Fruit fly (Drosophila melanogaster) whole organism, embryonic: Measurements from ENCODE around the gene CG43400.

Source experiments
- Bdp1 ChIP-seq: fragments of 200-800 bp; sonication (Bioruptor generic); optimal IDR thresholded peaks from 3 replicates; lab custom pipeline; 2016; ENCODE audit warnings: missing biosample characterization, missing genetic modification characterization
- CG10366 ChIP-seq: fragments of 200-800 bp; sonication (Bioruptor generic); IDR thresholded peaks from 2 replicates; pipeline ENCODE4 v1.3.6; 2022; ENCODE audit warnings: missing biosample characterization, missing genetic modification characterization
- CG10654 ChIP-seq: fragments of 200-800 bp; sonication (Bioruptor generic); optimal IDR thresholded peaks from 2 replicates; lab custom pipeline; 2016; ENCODE audit warnings: missing biosample characterization, missing genetic modification characterization
- CG12219 ChIP-seq: fragments of 200-800 bp; sonication (Bioruptor generic); optimal IDR thresholded peaks from 3 replicates; lab custom pipeline; 2018; ENCODE audit warnings: missing biosample characterization, mild to moderate bottlenecking, missing genetic modification characterization
- CG12236 ChIP-seq: fragments of 200-800 bp; sonication (Bioruptor generic); optimal IDR thresholded peaks from 2 replicates; lab custom pipeline; 2016; ENCODE audit warnings: missing biosample characterization, missing genetic modification characterization
- CG12769 ChIP-seq: fragments of 200-800 bp; sonication (Bioruptor generic); optimal IDR thresholded peaks from 2 replicates; lab custom pipeline; 2019; ENCODE audit warnings: missing biosample characterization, mild to moderate bottlenecking, missing genetic modification characterization, moderate library complexity
- CG13894 ChIP-seq: fragments of 200-800 bp; sonication (Bioruptor generic); optimal IDR thresholded peaks from 3 replicates; lab custom pipeline; 2018; ENCODE audit warnings: missing biosample characterization, mild to moderate bottlenecking, missing genetic modification characterization, moderate library complexity
- CG14860 ChIP-seq: fragments of 200-800 bp; sonication (Bioruptor generic); IDR thresholded peaks from 3 replicates; pipeline ENCODE4 v1.3.6; 2022; ENCODE audit warnings: missing biosample characterization, missing genetic modification characterization; ENCODE audit not compliant: partially characterized antibody
- CG43689 ChIP-seq: fragments of 200-800 bp; sonication (Bioruptor generic); IDR thresholded peaks from 2 replicates; pipeline ENCODE4 v1.3.6; 2022; ENCODE audit warnings: missing biosample characterization, missing genetic modification characterization
- CG4404 ChIP-seq: fragments of 200-800 bp; sonication (Bioruptor generic); IDR thresholded peaks from 2 replicates; pipeline ENCODE4 v1.3.6; 2022; ENCODE audit warnings: missing biosample characterization, missing genetic modification characterization
- CG4707 ChIP-seq: fragments of 200-800 bp; sonication (Bioruptor generic); optimal IDR thresholded peaks from 2 replicates; lab custom pipeline; 2018; ENCODE audit warnings: missing biosample characterization, mild to moderate bottlenecking, missing genetic modification characterization, moderate library complexity
- CG4854 ChIP-seq: fragments of 200-800 bp; sonication (Bioruptor generic); optimal IDR thresholded peaks from 2 replicates; lab custom pipeline; 2016; ENCODE audit warnings: missing biosample characterization, missing genetic modification characterization, inconsistent platforms
- CG7963 ChIP-seq: fragments of 200-800 bp; sonication (Bioruptor generic); IDR thresholded peaks from 3 replicates; pipeline ENCODE4 v1.3.6; 2022; ENCODE audit warnings: missing biosample characterization, missing genetic modification characterization; ENCODE audit not compliant: partially characterized antibody
- CkIIα-i1 ChIP-seq: fragments of 200-800 bp; sonication (Bioruptor generic); IDR thresholded peaks from 2 replicates; pipeline ENCODE4 v1.3.6; 2022; ENCODE audit warnings: missing biosample characterization, missing genetic modification characterization
- E2f1 ChIP-seq: fragments of 200-800 bp; sonication (Bioruptor generic); IDR thresholded peaks from 2 replicates; pipeline ENCODE4 v1.3.6; 2022; ENCODE audit warnings: missing biosample characterization, missing genetic modification characterization
- E2f2 ChIP-seq: fragments of 200-800 bp; sonication (Bioruptor generic); IDR thresholded peaks from 2 replicates; pipeline ENCODE4 v1.3.6; 2022; ENCODE audit warnings: missing biosample characterization, missing genetic modification characterization
- Fer2 ChIP-seq: fragments of 200-800 bp; sonication (Bioruptor generic); optimal IDR thresholded peaks from 2 replicates; lab custom pipeline; 2018; ENCODE audit warnings: missing biosample characterization, mild to moderate bottlenecking, missing genetic modification characterization, moderate library complexity
- Gsc ChIP-seq: fragments of 200-800 bp; sonication (Bioruptor generic); IDR thresholded peaks from 2 replicates; pipeline ENCODE4 v1.3.6; 2022; ENCODE audit warnings: missing biosample characterization, missing genetic modification characterization
- HLH4C ChIP-seq: fragments of 200-800 bp; sonication (Bioruptor generic); IDR thresholded peaks from 3 replicates; pipeline ENCODE4 v1.3.6; 2022; ENCODE audit warnings: missing biosample characterization, missing genetic modification characterization; ENCODE audit not compliant: partially characterized antibody
- Lim3 ChIP-seq: fragments of 200-800 bp; sonication (Bioruptor generic); IDR thresholded peaks from 2 replicates; pipeline ENCODE4 v1.3.6; 2022; ENCODE audit warnings: missing biosample characterization, missing genetic modification characterization
- Mad ChIP-seq: fragments of 200-800 bp; sonication (Bioruptor generic); optimal IDR thresholded peaks from 2 replicates; lab custom pipeline; 2016; ENCODE audit warnings: missing biosample characterization, missing genetic modification characterization
- Meics ChIP-seq: fragments of 200-800 bp; sonication (Bioruptor generic); optimal IDR thresholded peaks from 2 replicates; lab custom pipeline; 2017; ENCODE audit warnings: missing biosample characterization, mild to moderate bottlenecking, missing genetic modification characterization
- NC2β ChIP-seq: fragments of 200-800 bp; sonication (Bioruptor generic); optimal IDR thresholded peaks from 2 replicates; lab custom pipeline; 2016; ENCODE audit warnings: missing biosample characterization, missing genetic modification characterization
- NK7.1 ChIP-seq: fragments of 200-800 bp; sonication (Bioruptor generic); optimal IDR thresholded peaks from 3 replicates; lab custom pipeline; 2016; ENCODE audit warnings: missing biosample characterization, missing genetic modification characterization
- Nf-YC ChIP-seq: fragments of 200-800 bp; optimal IDR thresholded peaks from 3 replicates; lab custom pipeline; 2019; ENCODE audit warnings: missing biosample characterization, mild to moderate bottlenecking, missing genetic modification characterization, moderate library complexity
- Stat92E ChIP-seq, 3 experiments: fragments of >200 bp in 2 of 3; fragments of 200-800 bp in 1 of 3; sonication (Bioruptor generic) in 1 of 3; optimal IDR thresholded peaks; 2 replicates each; lab custom pipeline; 2017 to 2019; ENCODE audit warnings: missing biosample characterization in 3 of 3, missing genetic modification characterization in 3 of 3, mild to moderate bottlenecking in 1 of 3, moderate library complexity in 1 of 3
- Vsx1 ChIP-seq: fragments of 200-800 bp; sonication (Bioruptor generic); optimal IDR thresholded peaks from 2 replicates; lab custom pipeline; 2017; ENCODE audit warnings: missing biosample characterization, mild to moderate bottlenecking, missing genetic modification characterization, missing genetic modification reagents
- amos ChIP-seq: fragments of 200-800 bp; sonication (Bioruptor generic); IDR thresholded peaks from 2 replicates; pipeline ENCODE4 v1.3.6; 2022; ENCODE audit warnings: missing biosample characterization, missing genetic modification characterization; ENCODE audit not compliant: partially characterized antibody
- aop ChIP-seq: fragments of 200-800 bp; sonication (Bioruptor generic); IDR thresholded peaks from 2 replicates; pipeline ENCODE4 v1.3.6; 2022; ENCODE audit warnings: missing biosample characterization, missing genetic modification characterization
- bbx ChIP-seq: fragments of 200-800 bp; sonication (Bioruptor generic); IDR thresholded peaks from 2 replicates; pipeline ENCODE4 v1.3.6; 2022; ENCODE audit warnings: missing biosample characterization, missing genetic modification characterization; ENCODE audit not compliant: partially characterized antibody
- ci ChIP-seq: fragments of 200-800 bp; sonication (Bioruptor generic); IDR thresholded peaks from 3 replicates; pipeline ENCODE4 v1.3.6; 2022; ENCODE audit warnings: missing biosample characterization, missing genetic modification characterization
- da ChIP-seq: fragments of 200-800 bp; sonication (Bioruptor generic); optimal IDR thresholded peaks from 2 replicates; lab custom pipeline; 2016; ENCODE audit warnings: missing biosample characterization, missing genetic modification characterization
- dmrt11E ChIP-seq: fragments of 200-800 bp; sonication (Bioruptor generic); optimal IDR thresholded peaks from 3 replicates; lab custom pipeline; 2018; ENCODE audit warnings: missing biosample characterization, mild to moderate bottlenecking, missing genetic modification characterization, moderate library complexity
- esg ChIP-seq: fragments of 200-800 bp; sonication (Bioruptor generic); conservative IDR thresholded peaks from 2 replicates; pipeline ENCODE4 v1.3.6; 2022; ENCODE audit warnings: missing biosample characterization, missing genetic modification characterization
- ewg ChIP-seq: fragments of 200-800 bp; sonication (Bioruptor generic); optimal IDR thresholded peaks from 3 replicates; lab custom pipeline; 2017; ENCODE audit warnings: mild to moderate bottlenecking, missing biosample characterization, missing genetic modification reagents, missing genetic modification characterization
- fd96Cb ChIP-seq: fragments of 200-800 bp; sonication (Bioruptor generic); optimal IDR thresholded peaks from 2 replicates; lab custom pipeline; 2018; ENCODE audit warnings: missing biosample characterization, mild to moderate bottlenecking, missing genetic modification characterization, moderate library complexity
- hth ChIP-seq: fragments of >200 bp; optimal IDR thresholded peaks from 2 replicates; lab custom pipeline; 2017; ENCODE audit warnings: inconsistent platforms
- knrl ChIP-seq: fragments of 200-800 bp; sonication (Bioruptor generic); IDR thresholded peaks from 3 replicates; pipeline ENCODE4 v1.3.6; 2022; ENCODE audit warnings: missing biosample characterization, missing genetic modification characterization; ENCODE audit not compliant: partially characterized antibody
- lbe ChIP-seq: fragments of 200-800 bp; sonication (Bioruptor generic); optimal IDR thresholded peaks from 2 replicates; lab custom pipeline; 2016; ENCODE audit warnings: missing biosample characterization, mild to moderate bottlenecking, missing genetic modification characterization
- mld ChIP-seq: fragments of 200-800 bp; sonication (Bioruptor generic); IDR thresholded peaks from 3 replicates; pipeline ENCODE4 v1.3.6; 2022; ENCODE audit warnings: missing biosample characterization, missing genetic modification characterization; ENCODE audit not compliant: partially characterized antibody
- oc ChIP-seq: fragments of 200-800 bp; sonication (Bioruptor generic); optimal IDR thresholded peaks from 2 replicates; lab custom pipeline; 2018; ENCODE audit warnings: missing biosample characterization, mild to moderate bottlenecking, missing genetic modification characterization, moderate library complexity
- org-1 ChIP-seq: fragments of 200-800 bp; sonication (Bioruptor generic); optimal IDR thresholded peaks from 2 replicates; lab custom pipeline; 2017; ENCODE audit warnings: missing biosample characterization, missing genetic modification characterization
- peb ChIP-seq: fragments of 200-800 bp; sonication (Bioruptor generic); IDR thresholded peaks from 2 replicates; pipeline ENCODE4 v1.3.6; 2022; ENCODE audit warnings: missing biosample characterization, missing genetic modification characterization
- pnt ChIP-seq: fragments of 200-800 bp; sonication (Bioruptor generic); optimal IDR thresholded peaks from 3 replicates; lab custom pipeline; 2016; ENCODE audit warnings: missing biosample characterization, missing genetic modification characterization
- sc ChIP-seq, 3 experiments: fragments of >200 bp in 2 of 3; fragments of 200-800 bp in 1 of 3; sonication (Bioruptor generic) in 1 of 3; optimal IDR thresholded peaks; 2 replicates in 2 of 3; 3 replicates in 1 of 3; lab custom pipeline; 2017; ENCODE audit warnings: mild to moderate bottlenecking in 1 of 3, missing biosample characterization in 1 of 3, missing genetic modification characterization in 1 of 3, missing genetic modification reagents in 1 of 3
- toy ChIP-seq: fragments of 200-800 bp; sonication (Bioruptor generic); IDR thresholded peaks from 2 replicates; pipeline ENCODE4 v1.3.6; 2022; ENCODE audit warnings: missing biosample characterization, missing genetic modification characterization
- unpg ChIP-seq: fragments of 200-800 bp; sonication (Bioruptor generic); optimal IDR thresholded peaks from 3 replicates; lab custom pipeline; 2018; ENCODE audit warnings: missing biosample characterization, mild to moderate bottlenecking, missing genetic modification characterization, moderate library complexity
- vnd ChIP-seq: fragments of 200-800 bp; sonication (Bioruptor generic); IDR thresholded peaks from 3 replicates; pipeline ENCODE4 v1.3.6; 2022; ENCODE audit warnings: missing biosample characterization, missing genetic modification characterization; ENCODE audit not compliant: partially characterized antibody

The CG43400 gene

DNA sequence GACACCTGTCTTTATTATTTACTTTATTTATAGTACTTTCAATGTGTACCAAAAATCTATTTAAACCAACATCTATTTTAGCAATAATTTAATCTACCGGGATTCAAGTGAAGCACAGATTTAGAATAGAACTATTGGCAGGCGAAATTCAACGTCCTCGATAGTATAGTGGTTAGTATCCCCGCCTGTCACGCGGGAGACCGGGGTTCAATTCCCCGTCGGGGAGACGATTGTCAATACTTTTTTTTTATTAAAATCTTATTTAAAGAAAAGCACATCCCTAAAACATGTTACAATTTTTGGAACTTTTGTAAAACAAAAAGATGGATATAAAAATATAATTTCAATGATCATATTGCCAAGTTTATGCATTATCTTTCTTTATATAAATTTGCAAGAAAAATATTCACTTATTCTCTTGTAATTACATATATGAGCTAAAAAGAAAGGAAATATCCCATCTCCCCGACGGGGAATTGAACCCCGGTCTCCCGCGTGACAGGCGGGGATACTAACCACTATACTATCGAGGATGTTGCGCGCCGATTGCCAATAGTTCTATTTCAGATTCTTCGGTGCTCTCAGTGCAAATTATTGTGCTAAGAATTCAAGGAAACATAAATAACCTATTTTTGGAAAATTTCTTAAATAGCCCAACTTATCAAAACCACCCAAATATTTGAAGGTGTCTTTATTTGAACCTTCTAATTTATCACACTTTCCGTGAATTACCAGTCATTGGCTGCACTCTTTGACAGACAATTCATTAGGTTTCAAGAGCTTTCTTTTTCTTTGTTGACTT lies 8.7 kb upstream of the CG43400 start, which contains the start of gene CG43796 (continued):
- TF ChIP-seq Nf-YC (tag; lab: Kevin White, UChicago) = no peak
- no peak for TF ChIP-seq oc
- TF ChIP-seq peb (GFP tag; lab: Robert Waterston, UW) = no peak
- TF ChIP-seq E2f2 (GFP tag; lab: Robert Waterston, UW) = no peak
- peak in 1 of 3 experiments; percentile 31 for TF ChIP-seq Stat92E (GFP tag; optimal IDR thresholded peaks at IDR 0.05; lab: Kevin White, UChicago)
- no peak for TF ChIP-seq da (GFP tag; lab: Kevin White, UChicago)
- no peak for TF ChIP-seq dmrt11E (tag; lab: Kevin White, UChicago)
- peak; percentile 65; the same call in 1 of the 3 replicates for TF ChIP-seq CG7963 (GFP tag; lab: Robert Waterston, UW)
- TF ChIP-seq Gsc (GFP tag; lab: Robert Waterston, UW) = no peak
- TF ChIP-seq org-1 (GFP tag; lab: Kevin White, UChicago) = no peak
- no peak for TF ChIP-seq CG4707 (GFP tag; lab: Kevin White, UChicago)
- TF ChIP-seq knrl (GFP tag; lab: Robert Waterston, UW) = peak; percentile 51; the same call in 1 of the 3 replicates
- peak; percentile 77 for TF ChIP-seq bbx (GFP tag; lab: Robert Waterston, UW)
- peak; percentile 68 for TF ChIP-seq HLH4C (GFP tag; lab: Robert Waterston, UW)
- TF ChIP-seq vnd (GFP tag; lab: Robert Waterston, UW) = peak; percentile 49; the same call in 1 of the 3 replicates
- no peak for TF ChIP-seq Mad
- TF ChIP-seq E2f1 (GFP tag; lab: Robert Waterston, UW) = no peak
- no peak for TF ChIP-seq CG13894 (tag; lab: Kevin White, UChicago)
- no peak for TF ChIP-seq CkIIα-i1
- no peak for TF ChIP-seq Vsx1 (GFP tag; lab: Kevin White, UChicago)
- no peak for TF ChIP-seq Meics (GFP tag; lab: Kevin White, UChicago)
- no peak for TF ChIP-seq Fer2
- no peak for TF ChIP-seq aop (GFP tag; lab: Robert Waterston, UW)
- TF ChIP-seq fd96Cb = no peak
- TF ChIP-seq NK7.1 (GFP tag; lab: Kevin White, UChicago) = no peak
- TF ChIP-seq CG12219 (GFP tag; lab: Kevin White, UChicago) = no peak
- no peak for TF ChIP-seq lbe (GFP tag; lab: Kevin White, UChicago)
- no peak for TF ChIP-seq CG10366 (GFP tag; lab: Robert Waterston, UW)
- TF ChIP-seq amos (GFP tag; lab: Robert Waterston, UW) = peak; percentile 69
- TF ChIP-seq unpg (GFP tag; lab: Kevin White, UChicago) = no peak
- no peak for TF ChIP-seq CG12236 (GFP tag; lab: Kevin White, UChicago)
- TF ChIP-seq pnt (GFP tag; lab: Kevin White, UChicago) = no peak
- no peak for TF ChIP-seq CG12769 (tag; lab: Kevin White, UChicago)
- no peak for TF ChIP-seq CG4404 (GFP tag; lab: Robert Waterston, UW)
- peak; percentile 60 for TF ChIP-seq CG14860 (GFP tag; lab: Robert Waterston, UW)
- no peak for TF ChIP-seq hth (lab: Kevin White, UChicago)
- no peak for TF ChIP-seq CG4854 (GFP tag; lab: Kevin White, UChicago)
- TF ChIP-seq NC2β (GFP tag; lab: Kevin White, UChicago) = no peak
- no peak for TF ChIP-seq Lim3 (GFP tag; lab: Robert Waterston, UW)
- no peak for TF ChIP-seq esg (GFP tag; lab: Robert Waterston, UW)
- peak; percentile 97 for TF ChIP-seq Bdp1
- TF ChIP-seq CG10654 (GFP tag; lab: Kevin White, UChicago) = no peak
- TF ChIP-seq ci (GFP tag; lab: Robert Waterston, UW) = no peak
- TF ChIP-seq mld = peak; percentile 76; the same call in 2 of the 3 replicates
- TF ChIP-seq sc (optimal IDR thresholded peaks at IDR 0.05; lab: Kevin White, UChicago) = no peak
- TF ChIP-seq sc (GFP tag; optimal IDR thresholded peaks at IDR 0.05; lab: Kevin White, UChicago) = no peak
- no peak for TF ChIP-seq CG43689
- no peak for TF ChIP-seq toy (GFP tag; lab: Robert Waterston, UW)
- no peak for TF ChIP-seq ewg (GFP tag; lab: Kevin White, UChicago)
